Fruit fly (Drosophila melanogaster) whole organism, pupa: ENCODE measurements around the gene 140up.

Experiments
- CG10348 ChIP-seq: fragments of 200-800 bp; sonication (Bioruptor generic); IDR thresholded peaks from 2 replicates; pipeline ENCODE4 v1.3.6; 2022; ENCODE audit warnings: missing biosample characterization, missing genetic modification characterization
- CG13204 ChIP-seq: fragments of 200-800 bp; sonication (Bioruptor generic); optimal IDR thresholded peaks from 2 replicates; lab custom pipeline; 2018; ENCODE audit warnings: missing biosample characterization, mild to moderate bottlenecking, missing genetic modification characterization, moderate library complexity
- CG17806 ChIP-seq: fragments of 200-800 bp; sonication (Bioruptor generic); optimal IDR thresholded peaks from 2 replicates; lab custom pipeline; 2018; ENCODE audit warnings: missing biosample characterization, mild to moderate bottlenecking, missing genetic modification characterization, moderate library complexity
- CG8159 ChIP-seq: fragments of 200-800 bp; sonication (Bioruptor generic); optimal IDR thresholded peaks from 3 replicates; lab custom pipeline; 2018; ENCODE audit warnings: missing biosample characterization, mild to moderate bottlenecking, missing genetic modification characterization, moderate library complexity
- CG8301 ChIP-seq: fragments of 200-800 bp; sonication (Bioruptor generic); optimal IDR thresholded peaks from 2 replicates; lab custom pipeline; 2018; ENCODE audit warnings: missing biosample characterization, mild to moderate bottlenecking, missing genetic modification characterization
- D1 ChIP-seq: fragments of 200-800 bp; sonication (Bioruptor generic); optimal IDR thresholded peaks from 2 replicates; lab custom pipeline; 2018; ENCODE audit warnings: missing biosample characterization, mild to moderate bottlenecking, missing genetic modification characterization, moderate library complexity
- EcR ChIP-seq: fragments of 200-800 bp; sonication (Bioruptor generic); optimal IDR thresholded peaks from 3 replicates; lab custom pipeline; 2019; ENCODE audit warnings: missing biosample characterization, missing genetic modification characterization, mild to moderate bottlenecking, moderate library complexity, missing genetic modification reagents
- Ets98B ChIP-seq: fragments of 200-800 bp; sonication (Bioruptor generic); IDR thresholded peaks from 2 replicates; pipeline ENCODE4 v1.3.6; 2022; ENCODE audit warnings: missing biosample characterization, missing genetic modification characterization
- Pif1A ChIP-seq: fragments of 200-800 bp; sonication (Bioruptor generic); optimal IDR thresholded peaks from 3 replicates; lab custom pipeline; 2016; ENCODE audit warnings: missing biosample characterization, missing genetic modification characterization
- Pif1B ChIP-seq: fragments of 200-800 bp; sonication (Bioruptor generic); optimal IDR thresholded peaks from 3 replicates; lab custom pipeline; 2016; ENCODE audit warnings: missing biosample characterization, missing genetic modification characterization
- Snoo ChIP-seq: fragments of 200-800 bp; sonication (Bioruptor generic); optimal IDR thresholded peaks from 3 replicates; lab custom pipeline; 2017; ENCODE audit warnings: missing biosample characterization, mild to moderate bottlenecking, missing genetic modification characterization, inconsistent platforms
- gl ChIP-seq: fragments of 200-800 bp; sonication (Bioruptor generic); optimal IDR thresholded peaks from 2 replicates; lab custom pipeline; 2018; ENCODE audit warnings: missing biosample characterization, mild to moderate bottlenecking, missing genetic modification characterization

DNA sequence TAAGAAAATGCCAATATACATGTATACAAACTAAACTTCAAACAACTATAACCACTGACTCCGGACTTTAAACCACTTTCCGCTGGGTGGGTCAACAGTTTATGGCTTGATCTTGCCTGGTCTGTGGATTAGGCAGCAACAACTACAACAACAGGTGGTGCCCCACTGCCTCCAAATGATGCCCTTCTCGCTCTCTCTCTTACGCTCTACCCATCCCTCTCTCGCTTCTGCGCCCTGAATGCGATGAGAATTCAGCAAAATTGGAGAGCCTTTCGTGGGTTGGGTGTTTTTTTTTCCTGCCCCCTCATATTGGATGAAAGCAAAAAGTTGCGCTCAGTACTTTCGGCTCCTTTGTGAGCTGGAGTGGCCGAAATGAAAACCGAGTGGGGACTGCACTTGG, 15.6 kb upstream of the 140up start:
- TF ChIP-seq gl (tag; lab: Kevin White, UChicago) (no peak), EcR (no peak), CG10348 (GFP tag; lab: Robert Waterston, UW) (no peak), D1 (tag; lab: Kevin White, UChicago) (no peak), Ets98B (GFP tag; lab: Robert Waterston, UW) (no peak), CG13204 (GFP tag; lab: Kevin White, UChicago) (no peak), Pif1A (GFP tag; lab: Kevin White, UChicago) (no peak), CG8301 (tag; lab: Kevin White, UChicago) (no peak), CG8159 (tag; lab: Kevin White, UChicago) (no peak), Snoo (tag; lab: Kevin White, UChicago) (no peak), Pif1B (no peak), CG17806 (no peak)
